Fruit fly (Drosophila melanogaster) whole organism, embryonic: Measurements from ENCODE around the gene CG7903.

Source experiments
- Bdp1 ChIP-seq: fragments of 200-800 bp; sonication (Bioruptor generic); optimal IDR thresholded peaks from 3 replicates; lab custom pipeline; 2016; ENCODE audit warnings: missing biosample characterization, missing genetic modification characterization
- CG10321 ChIP-seq: fragments of 200-800 bp; sonication (Bioruptor generic); IDR thresholded peaks from 2 replicates; pipeline ENCODE4 v1.3.6; 2022; ENCODE audit warnings: missing biosample characterization, missing genetic modification characterization
- CG11093 ChIP-seq: fragments of 200-800 bp; sonication (Bioruptor generic); IDR thresholded peaks from 3 replicates; pipeline ENCODE4 v1.3.6; 2022; ENCODE audit warnings: missing biosample characterization, missing genetic modification characterization
- CG12104 ChIP-seq: fragments of 200-800 bp; sonication (Bioruptor generic); optimal IDR thresholded peaks from 3 replicates; lab custom pipeline; 2016; ENCODE audit warnings: missing biosample characterization, missing genetic modification characterization
- CG13775 ChIP-seq: fragments of 200-800 bp; sonication (Bioruptor generic); optimal IDR thresholded peaks from 3 replicates; lab custom pipeline; 2017; ENCODE audit warnings: missing biosample characterization, mild to moderate bottlenecking, missing genetic modification characterization
- CG14667 ChIP-seq: fragments of 200-800 bp; sonication (Bioruptor generic); IDR thresholded peaks from 2 replicates; pipeline ENCODE4 v1.3.6; 2022; ENCODE audit warnings: missing biosample characterization, missing genetic modification characterization
- CG14965 ChIP-seq: fragments of 200-800 bp; sonication (Bioruptor generic); optimal IDR thresholded peaks from 2 replicates; lab custom pipeline; 2016; ENCODE audit warnings: missing biosample characterization, missing genetic modification characterization, borderline replicate concordance
- CG15073 ChIP-seq: fragments of 200-800 bp; sonication (Bioruptor generic); optimal IDR thresholded peaks from 2 replicates; lab custom pipeline; 2016; ENCODE audit warnings: missing biosample characterization, missing genetic modification characterization
- CG17385 ChIP-seq: fragments of 200-800 bp; sonication (Bioruptor generic); optimal IDR thresholded peaks from 3 replicates; lab custom pipeline; 2018; ENCODE audit warnings: missing biosample characterization, mild to moderate bottlenecking, missing genetic modification characterization
- CG18619 ChIP-seq: fragments of 200-800 bp; sonication (Bioruptor generic); optimal IDR thresholded peaks from 3 replicates; lab custom pipeline; 2017; ENCODE audit warnings: missing biosample characterization, mild to moderate bottlenecking, missing genetic modification characterization
- CG31365 ChIP-seq: fragments of 200-800 bp; sonication (Bioruptor generic); optimal IDR thresholded peaks from 2 replicates; lab custom pipeline; 2018; ENCODE audit warnings: missing biosample characterization, mild to moderate bottlenecking, missing genetic modification characterization
- CG4282 ChIP-seq: fragments of 200-800 bp; sonication (Bioruptor generic); optimal IDR thresholded peaks from 2 replicates; lab custom pipeline; 2016; ENCODE audit warnings: missing biosample characterization, missing genetic modification characterization
- CG6254 ChIP-seq: fragments of 200-800 bp; sonication (Bioruptor generic); optimal IDR thresholded peaks from 3 replicates; lab custom pipeline; 2017; ENCODE audit warnings: mild to moderate bottlenecking, missing biosample characterization, missing genetic modification reagents, missing genetic modification characterization
- CHES-1-like ChIP-seq: fragments of 200-800 bp; sonication (Bioruptor generic); optimal IDR thresholded peaks from 2 replicates; lab custom pipeline; 2016; ENCODE audit warnings: missing biosample characterization, missing genetic modification characterization
- Camta ChIP-seq: fragments of 200-800 bp; sonication (Bioruptor generic); optimal IDR thresholded peaks from 2 replicates; lab custom pipeline; 2016; ENCODE audit warnings: missing biosample characterization, missing genetic modification characterization
- D19A ChIP-seq: fragments of 200-800 bp; optimal IDR thresholded peaks from 3 replicates; lab custom pipeline; 2019; ENCODE audit warnings: missing biosample characterization, mild to moderate bottlenecking, missing genetic modification characterization, moderate library complexity
- Dbx ChIP-seq: fragments of 200-800 bp; sonication (Bioruptor generic); IDR thresholded peaks from 3 replicates; pipeline ENCODE4 v1.3.6; 2022; ENCODE audit warnings: missing biosample characterization, missing genetic modification characterization
- Dfd ChIP-seq, 2 experiments: fragments of >200 bp; optimal IDR thresholded peaks; 2 replicates each; lab custom pipeline; 2017; ENCODE audit warnings: missing biosample characterization in 2 of 2, missing genetic modification characterization in 2 of 2
- Ets65A ChIP-seq: fragments of 200-800 bp; sonication (Bioruptor generic); peaks from one replicate; lab custom pipeline; 2016; ENCODE audit warnings: missing biosample characterization, missing genetic modification characterization
- HmgD ChIP-seq: fragments of 200-800 bp; sonication (Bioruptor generic); optimal IDR thresholded peaks from 3 replicates; lab custom pipeline; 2016; ENCODE audit warnings: missing biosample characterization, missing genetic modification characterization
- HmgZ ChIP-seq: fragments of 200-800 bp; sonication (Bioruptor generic); optimal IDR thresholded peaks from 2 replicates; lab custom pipeline; 2018; ENCODE audit warnings: missing biosample characterization, mild to moderate bottlenecking, missing genetic modification characterization
- Lpt ChIP-seq: fragments of >200 bp; optimal IDR thresholded peaks from 2 replicates; lab custom pipeline; 2018; ENCODE audit warnings: missing biosample characterization, missing genetic modification characterization
- MESR4 ChIP-seq: fragments of 200-800 bp; sonication (Bioruptor generic); optimal IDR thresholded peaks from 2 replicates; lab custom pipeline; 2018; ENCODE audit warnings: missing biosample characterization, mild to moderate bottlenecking, missing genetic modification characterization, moderate library complexity
- Mad ChIP-seq: fragments of 200-800 bp; sonication (Bioruptor generic); optimal IDR thresholded peaks from 2 replicates; lab custom pipeline; 2016; ENCODE audit warnings: missing biosample characterization, missing genetic modification characterization
- Meics ChIP-seq: fragments of 200-800 bp; sonication (Bioruptor generic); optimal IDR thresholded peaks from 2 replicates; lab custom pipeline; 2017; ENCODE audit warnings: missing biosample characterization, mild to moderate bottlenecking, missing genetic modification characterization
- Myb ChIP-seq: fragments of 200-800 bp; sonication (Bioruptor generic); optimal IDR thresholded peaks from 2 replicates; lab custom pipeline; 2016; ENCODE audit warnings: missing biosample characterization, missing genetic modification characterization
- Rfx ChIP-seq: fragments of 200-800 bp; sonication (Bioruptor generic); IDR thresholded peaks from 2 replicates; pipeline ENCODE4 v1.3.6; 2022; ENCODE audit warnings: missing biosample characterization, missing genetic modification characterization
- Sox102F ChIP-seq: fragments of 200-800 bp; sonication (Bioruptor generic); optimal IDR thresholded peaks from 2 replicates; lab custom pipeline; 2018; ENCODE audit warnings: missing biosample characterization, mild to moderate bottlenecking, missing genetic modification characterization, moderate library complexity
- Stat92E ChIP-seq, 3 experiments: fragments of >200 bp in 2 of 3; fragments of 200-800 bp in 1 of 3; sonication (Bioruptor generic) in 1 of 3; optimal IDR thresholded peaks; 2 replicates each; lab custom pipeline; 2017 to 2019; ENCODE audit warnings: missing biosample characterization in 3 of 3, missing genetic modification characterization in 3 of 3, mild to moderate bottlenecking in 1 of 3, moderate library complexity in 1 of 3
- abd-A ChIP-seq: fragments of 200-800 bp; sonication (Bioruptor generic); optimal IDR thresholded peaks from 3 replicates; lab custom pipeline; 2019; ENCODE audit warnings: missing biosample characterization, mild to moderate bottlenecking, missing genetic modification characterization, moderate library complexity
- bigmax ChIP-seq: fragments of 200-800 bp; sonication (Bioruptor generic); optimal IDR thresholded peaks from 2 replicates; lab custom pipeline; 2018; ENCODE audit warnings: missing biosample characterization, mild to moderate bottlenecking, missing genetic modification characterization
- cg ChIP-seq: fragments of 200-800 bp; sonication (Bioruptor generic); optimal IDR thresholded peaks from 3 replicates; lab custom pipeline; 2019; ENCODE audit warnings: missing biosample characterization, mild to moderate bottlenecking, missing genetic modification characterization, moderate library complexity
- crol ChIP-seq: fragments of 200-800 bp; sonication (Bioruptor generic); IDR thresholded peaks from 2 replicates; pipeline ENCODE4 v1.3.6; 2022; ENCODE audit warnings: missing biosample characterization, missing genetic modification characterization
- da ChIP-seq: fragments of 200-800 bp; sonication (Bioruptor generic); optimal IDR thresholded peaks from 2 replicates; lab custom pipeline; 2016; ENCODE audit warnings: missing biosample characterization, missing genetic modification characterization
- disco-r ChIP-seq: fragments of 200-800 bp; sonication (Bioruptor generic); optimal IDR thresholded peaks from 2 replicates; lab custom pipeline; 2016; ENCODE audit warnings: missing biosample characterization, missing genetic modification characterization
- dmrt11E ChIP-seq: fragments of 200-800 bp; sonication (Bioruptor generic); optimal IDR thresholded peaks from 3 replicates; lab custom pipeline; 2018; ENCODE audit warnings: missing biosample characterization, mild to moderate bottlenecking, missing genetic modification characterization, moderate library complexity
- eve ChIP-seq, 2 experiments: fragments of >200 bp; optimal IDR thresholded peaks; 2 replicates each; lab custom pipeline; 2017; ENCODE audit warnings: missing biosample characterization in 2 of 2, missing genetic modification characterization in 2 of 2
- ftz-f1 ChIP-seq: fragments of 200-800 bp; sonication (Bioruptor generic); optimal IDR thresholded peaks from 2 replicates; lab custom pipeline; 2016; ENCODE audit warnings: missing biosample characterization, missing genetic modification characterization
- grau ChIP-seq: fragments of 200-800 bp; optimal IDR thresholded peaks from 3 replicates; lab custom pipeline; 2019; ENCODE audit warnings: missing biosample characterization, mild to moderate bottlenecking, missing genetic modification characterization, moderate library complexity
- ham ChIP-seq: fragments of 200-800 bp; sonication (Bioruptor generic); IDR thresholded peaks from 2 replicates; pipeline ENCODE4 v1.3.6; 2022; ENCODE audit warnings: missing biosample characterization, missing genetic modification characterization
- hkb ChIP-seq, 2 experiments: fragments of 200-800 bp in 1 of 2; fragments of >200 bp in 1 of 2; sonication (Bioruptor generic) in 1 of 2; IDR thresholded peaks in 1 of 2; optimal IDR thresholded peaks in 1 of 2; 2 replicates each; pipeline versions ENCODE4 v1.3.6 to Lab custom; 2017 to 2022; ENCODE audit warnings: missing biosample characterization in 1 of 2, missing genetic modification characterization in 1 of 2
- inv ChIP-seq: fragments of 200-800 bp; sonication (Bioruptor generic); IDR thresholded peaks from 2 replicates; pipeline ENCODE4 v1.3.6; 2022; ENCODE audit warnings: missing biosample characterization, missing genetic modification characterization; ENCODE audit not compliant: partially characterized antibody
- lov ChIP-seq, 2 experiments: fragments of 200-800 bp in 1 of 2; fragments of >200 bp in 1 of 2; sonication (Bioruptor generic) in 1 of 2; IDR thresholded peaks in 1 of 2; optimal IDR thresholded peaks in 1 of 2; 2 replicates in 1 of 2; 3 replicates in 1 of 2; pipeline versions ENCODE4 v1.3.6 to Lab custom; 2017 to 2022; ENCODE audit warnings: missing biosample characterization in 1 of 2, missing genetic modification characterization in 1 of 2
- nerfin-2 ChIP-seq: fragments of 200-800 bp; sonication (Bioruptor generic); IDR thresholded peaks from 2 replicates; pipeline ENCODE4 v1.3.6; 2022; ENCODE audit warnings: missing biosample characterization, missing genetic modification characterization; ENCODE audit not compliant: partially characterized antibody
- odd ChIP-seq: fragments of 200-800 bp; sonication (Bioruptor generic); optimal IDR thresholded peaks from 2 replicates; lab custom pipeline; 2017; ENCODE audit warnings: missing biosample characterization, mild to moderate bottlenecking, missing genetic modification characterization
- pb ChIP-seq: fragments of 200-800 bp; sonication (Bioruptor generic); optimal IDR thresholded peaks from 3 replicates; lab custom pipeline; 2016; ENCODE audit warnings: missing biosample characterization, missing genetic modification characterization
- sim ChIP-seq: fragments of 200-800 bp; sonication (Bioruptor generic); IDR thresholded peaks from 2 replicates; pipeline ENCODE4 v1.3.6; 2022; ENCODE audit warnings: missing biosample characterization, missing genetic modification characterization
- slp2 ChIP-seq: fragments of 200-800 bp; sonication (Bioruptor generic); optimal IDR thresholded peaks from 2 replicates; lab custom pipeline; 2016; ENCODE audit warnings: missing biosample characterization, missing genetic modification characterization
- wek ChIP-seq: fragments of 200-800 bp; sonication (Bioruptor generic); optimal IDR thresholded peaks from 3 replicates; lab custom pipeline; 2018; ENCODE audit warnings: missing biosample characterization, mild to moderate bottlenecking, missing genetic modification characterization, moderate library complexity

CG7903 gene

DNA sequence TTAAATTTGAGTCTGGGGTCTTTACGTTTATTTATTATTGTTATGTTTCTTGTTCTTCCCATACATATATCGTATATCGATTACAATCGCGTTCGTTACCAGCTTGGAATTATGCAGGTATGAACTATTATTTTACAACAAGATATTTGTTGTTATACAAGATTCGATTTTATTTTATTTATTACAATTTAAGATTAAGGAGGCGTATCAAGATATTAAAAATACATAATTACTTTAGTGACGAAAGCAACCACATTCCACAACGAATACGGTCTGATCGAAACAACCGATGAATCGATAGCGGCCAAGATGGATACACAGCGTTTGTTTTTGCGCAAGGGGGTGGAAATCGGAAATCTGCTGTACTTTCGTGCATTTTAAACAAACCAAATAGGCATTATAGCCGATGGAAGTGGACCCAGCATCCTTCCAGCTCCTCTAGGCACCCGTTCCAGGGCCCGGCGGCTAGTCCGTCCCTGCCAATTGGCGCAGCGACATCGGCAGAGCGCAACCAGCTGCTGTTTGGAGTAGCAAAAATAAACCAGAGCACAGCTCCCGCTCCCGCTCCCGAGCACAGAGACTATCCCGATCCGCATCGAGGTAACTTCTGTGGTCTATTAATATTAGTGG, 2.7 kb upstream of the CG7903 start, which contains the start of the genes CG15525 and CG11504 (continued):
- TF ChIP-seq Dfd (GFP tag; optimal IDR thresholded peaks at IDR 0.05; lab: Kevin White, UChicago) (no peak), ham (GFP tag; lab: Robert Waterston, UW) (no peak), pb (no peak), Sox102F (GFP tag; lab: Kevin White, UChicago) (no peak), cg (GFP tag; lab: Kevin White, UChicago) (no peak), slp2 (GFP tag; lab: Kevin White, UChicago) (no peak), Stat92E (GFP tag; optimal IDR thresholded peaks at IDR 0.05; lab: Kevin White, UChicago) (no peak), Bdp1 (GFP tag; lab: Kevin White, UChicago) (no peak), CHES-1-like (GFP tag; lab: Kevin White, UChicago) (peak; percentile 64), hkb (optimal IDR thresholded peaks at IDR 0.05; lab: Kevin White, UChicago) (no peak), hkb (GFP tag; IDR thresholded peaks at IDR 0.05; lab: Robert Waterston, UW) (no peak), CG11093 (no peak), CG18619 (no peak), wek (GFP tag; lab: Kevin White, UChicago) (no peak), da (no peak), lov (optimal IDR thresholded peaks at IDR 0.05; lab: Kevin White, UChicago) (no peak), lov (GFP tag; IDR thresholded peaks at IDR 0.05; lab: Robert Waterston, UW) (no peak), Meics (GFP tag; lab: Kevin White, UChicago) (peak; percentile 100), Dbx (GFP tag; lab: Robert Waterston, UW) (peak; percentile 69; the same call in 2 of the 3 replicates), HmgD (GFP tag; lab: Kevin White, UChicago) (peak; percentile 10), Camta (GFP tag; lab: Kevin White, UChicago) (peak; percentile 53), CG4282 (no peak), CG13775 (GFP tag; lab: Kevin White, UChicago) (peak; percentile 65), nerfin-2 (GFP tag; lab: Robert Waterston, UW) (peak; percentile 86), crol (GFP tag; lab: Robert Waterston, UW) (peak; percentile 81), abd-A (no peak), dmrt11E (tag; lab: Kevin White, UChicago) (no peak), Myb (no peak), Ets65A (GFP tag; lab: Kevin White, UChicago) (peak; percentile 96), CG14965 (GFP tag; lab: Kevin White, UChicago) (no peak), CG6254 (GFP tag; lab: Kevin White, UChicago) (no peak), inv (peak; percentile 87), CG15073 (GFP tag; lab: Kevin White, UChicago) (no peak), sim (no peak), D19A (tag; lab: Kevin White, UChicago) (no peak), ftz-f1 (GFP tag; lab: Kevin White, UChicago) (no peak), HmgZ (tag; lab: Kevin White, UChicago) (peak; percentile 63), CG17385 (GFP tag; lab: Kevin White, UChicago) (peak; percentile 92), CG10321 (GFP tag; lab: Robert Waterston, UW) (no peak), Rfx (GFP tag; lab: Robert Waterston, UW) (peak; percentile 72), Lpt (GFP tag; lab: Kevin White, UChicago) (no peak), CG14667 (GFP tag; lab: Robert Waterston, UW) (peak; percentile 31; the same call in 1 of the 2 replicates), bigmax (no peak), MESR4 (GFP tag; lab: Kevin White, UChicago) (peak; percentile 66), eve (GFP tag; optimal IDR thresholded peaks at IDR 0.05; lab: Kevin White, UChicago) (no peak), disco-r (GFP tag; lab: Kevin White, UChicago) (no peak), grau (tag; lab: Kevin White, UChicago) (peak; percentile 50), CG31365 (tag; lab: Kevin White, UChicago) (no peak), odd (GFP tag; lab: Kevin White, UChicago) (no peak), CG12104 (GFP tag; lab: Kevin White, UChicago) (no peak), Mad (GFP tag; lab: Kevin White, UChicago) (peak; percentile 50)
